Worm (Caenorhabditis elegans) whole organism, L2 larva: ENCODE measurements around the gene pps-1.

Source experiments
- C34F6.9 ChIP-seq: fragments of 150-350 bp; optimal IDR thresholded peaks from 2 replicates; lab custom pipeline; 2014; ENCODE audit warnings: missing biosample characterization, missing genetic modification characterization
- blmp-1 ChIP-seq: sonication (generic microtip); optimal IDR thresholded peaks from 2 replicates; lab custom pipeline; 2017; ENCODE audit warnings: missing genetic modification characterization, mild to moderate bottlenecking, missing compliant biosample characterization, antibody characterized with exemption, moderate library complexity; ENCODE audit not compliant: insufficient read depth
- lin-13 ChIP-seq: fragments of 150-350 bp; optimal IDR thresholded peaks from 2 replicates; lab custom pipeline; 2014; ENCODE audit warnings: missing biosample characterization, missing genetic modification reagents, missing genetic modification characterization
- lsy-2 ChIP-seq, 2 experiments: fragments of 150-350 bp in 1 of 2; sonication (generic microtip) in 1 of 2; optimal IDR thresholded peaks; 2 replicates each; lab custom pipeline; 2014 to 2017; ENCODE audit warnings: missing biosample characterization in 2 of 2, missing genetic modification characterization in 2 of 2
- nhr-11 ChIP-seq: fragments of 150-350 bp; optimal IDR thresholded peaks from 2 replicates; lab custom pipeline; 2014; ENCODE audit warnings: missing biosample characterization, missing genetic modification characterization
- nhr-12 ChIP-seq: fragments of 150-350 bp; optimal IDR thresholded peaks from 2 replicates; lab custom pipeline; 2014; ENCODE audit warnings: missing biosample characterization, missing genetic modification characterization
- nhr-237 ChIP-seq: fragments of 150-350 bp; optimal IDR thresholded peaks from 2 replicates; lab custom pipeline; 2014; ENCODE audit warnings: missing biosample characterization, missing genetic modification characterization
- nhr-25 ChIP-seq: fragments of 150-350 bp; sonication (generic microtip); optimal IDR thresholded peaks from 3 replicates; lab custom pipeline; 2014; ENCODE audit warnings: missing biosample characterization, missing genetic modification characterization
- sem-4 ChIP-seq: fragments of 150-350 bp; optimal IDR thresholded peaks from 2 replicates; lab custom pipeline; 2014; ENCODE audit warnings: missing biosample characterization, missing genetic modification reagents, missing genetic modification characterization
- unc-55 ChIP-seq: fragments of 150-350 bp; sonication (generic microtip); optimal IDR thresholded peaks from 3 replicates; lab custom pipeline; 2014; ENCODE audit warnings: missing biosample characterization, missing genetic modification reagents, missing genetic modification characterization
- unc-62 ChIP-seq: fragments of 150-350 bp; optimal IDR thresholded peaks from 2 replicates; lab custom pipeline; 2014; ENCODE audit warnings: missing biosample characterization, missing genetic modification reagents, missing genetic modification characterization

DNA sequence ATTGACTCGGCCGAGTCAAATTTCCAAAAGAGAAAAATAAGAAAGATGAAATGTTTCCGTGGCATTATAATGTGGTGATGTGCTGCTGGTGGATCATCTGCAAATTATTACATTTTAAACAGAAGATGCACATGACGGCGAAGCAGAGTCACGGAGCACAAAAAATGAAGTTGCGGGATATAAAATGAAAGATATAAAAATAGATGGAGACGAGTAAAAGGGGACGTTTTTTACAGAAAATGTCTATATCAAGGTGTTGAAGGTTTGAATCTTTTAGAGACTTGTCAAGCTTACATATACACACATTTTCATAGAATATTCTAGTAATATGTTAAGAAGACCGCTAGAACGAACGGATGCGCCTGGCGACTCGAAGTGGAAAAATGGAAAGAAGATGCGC, 32.5 kb downstream of the pps-1 start, which contains the start of gene ptrg-1:
- no peak for TF ChIP-seq nhr-12 (tag; lab: Kevin White, UChicago)
- TF ChIP-seq sem-4 (tag; lab: Kevin White, UChicago) = no peak
- no peak for TF ChIP-seq unc-55 (GFP tag; lab: Kevin White, UChicago)
- TF ChIP-seq C34F6.9 (tag; lab: Kevin White, UChicago) = no peak
- no peak for TF ChIP-seq lin-13 (GFP tag; lab: Kevin White, UChicago)
- TF ChIP-seq nhr-11 (tag; lab: Kevin White, UChicago) = no peak
- TF ChIP-seq unc-62 = no peak
- TF ChIP-seq lsy-2 (tag; optimal IDR thresholded peaks at IDR 0.05; lab: Kevin White, UChicago) = no peak
- no peak for TF ChIP-seq nhr-25
- TF ChIP-seq blmp-1 (tag; lab: Kevin White, UChicago) = no peak
- no peak for TF ChIP-seq nhr-237 (tag; lab: Kevin White, UChicago)
